Worm (Caenorhabditis elegans): ENCODE results near the gene F46B3.14.

Gene F46B3.14

DNA sequence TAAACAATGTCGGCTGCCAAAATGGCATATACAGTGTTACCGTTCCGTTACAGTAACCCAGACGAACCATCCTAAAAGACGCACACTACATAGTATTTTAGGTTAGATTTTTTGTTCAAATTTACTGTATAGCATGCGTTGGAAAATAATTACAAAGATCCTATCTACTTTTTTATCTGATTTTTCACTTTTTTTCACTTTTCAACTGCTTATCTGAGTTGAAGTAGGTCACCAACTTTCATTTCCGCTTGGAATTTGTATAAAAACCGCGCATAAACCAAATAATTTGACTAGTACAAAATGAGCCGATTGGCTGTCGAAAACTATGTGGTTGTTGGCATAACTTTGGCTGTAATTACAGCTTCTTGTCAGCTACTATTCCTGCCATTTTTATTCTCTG is 31.4 kb downstream of the F46B3.14 start, which contains the start of gene col-163:
Gene col-163 (plus strand): TSS at position 301 of the 400 bp plus-strand sequence.
- no peak for TF ChIP-seq med-1 (GFP tag; optimal IDR thresholded peaks at IDR 0.05; ENCODE audit: insufficient read depth)
- TF ChIP-seq flt-1 (GFP tag; IDR thresholded peaks at IDR 0.05), result no peak
- no peak for TF ChIP-seq ztf-23 (GFP tag; IDR thresholded peaks at IDR 0.05)
- no peak for TF ChIP-seq klf-2 (GFP tag; conservative IDR thresholded peaks at IDR 0.05)
- TF ChIP-seq ref-1 (GFP tag; conservative IDR thresholded peaks at IDR 0.05), result no peak

DNA sequence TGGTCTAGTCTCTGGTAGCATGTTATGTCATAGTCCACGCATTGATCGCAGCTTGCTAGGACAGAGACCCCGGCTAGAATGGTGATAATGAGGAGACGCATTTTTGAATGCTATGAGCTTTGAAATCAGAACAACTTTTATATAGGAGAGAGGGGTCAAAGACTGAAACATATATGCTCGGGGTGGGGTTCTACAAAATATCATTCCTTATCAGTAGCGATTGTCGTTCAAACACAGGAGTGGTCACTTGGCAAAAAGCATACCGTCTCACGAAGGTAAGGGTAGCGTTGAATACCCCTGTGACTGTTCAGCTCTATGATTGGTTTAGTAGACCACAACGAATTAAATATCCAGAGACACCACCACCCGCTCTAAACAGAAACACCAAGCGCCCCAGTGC is 34.1 kb downstream of the F46B3.14 start, which contains the start of gene F46B3.1:
Gene F46B3.1 (minus strand): TSS at position 101 of the 400 bp plus-strand sequence.
- no peak for TF ChIP-seq ref-1 (GFP tag; conservative IDR thresholded peaks at IDR 0.05)
- TF ChIP-seq ztf-29 (GFP tag; IDR thresholded peaks at IDR 0.05), result no peak
- no peak for TF ChIP-seq ztf-23 (GFP tag; IDR thresholded peaks at IDR 0.05)
- TF ChIP-seq tab-1 (GFP tag; IDR thresholded peaks at IDR 0.05), result no peak
- TF ChIP-seq T22C8.4 (GFP tag; IDR thresholded peaks at IDR 0.05), result no peak
- TF ChIP-seq cog-1 (tag; optimal IDR thresholded peaks at IDR 0.05), result no peak
- TF ChIP-seq klf-2 (GFP tag; conservative IDR thresholded peaks at IDR 0.05), result no peak
- TF ChIP-seq med-1 (GFP tag; optimal IDR thresholded peaks at IDR 0.05; ENCODE audit: insufficient read depth), result no peak
- no peak for TF ChIP-seq flt-1 (GFP tag; IDR thresholded peaks at IDR 0.05)

DNA sequence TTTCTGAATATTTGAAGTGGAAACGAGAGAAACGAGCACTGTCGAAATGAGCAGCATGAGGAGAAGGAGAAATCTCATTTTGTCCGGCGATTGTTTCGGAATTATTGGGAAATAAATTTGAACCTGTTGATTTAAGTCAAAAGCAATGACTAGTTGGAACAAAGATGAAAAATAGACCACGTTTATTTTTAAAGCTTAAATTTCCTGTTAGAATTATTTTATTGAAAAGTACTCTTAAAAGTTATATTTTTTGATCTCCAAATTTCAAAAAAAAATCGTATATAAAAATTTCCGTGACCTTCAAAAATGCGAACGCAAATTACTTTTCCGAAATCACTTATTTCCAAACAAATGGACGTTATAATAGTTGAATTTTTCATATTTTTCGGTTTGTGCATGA is 35.5 kb downstream of the F46B3.14 start, which contains the start of gene F26F2.11:
Gene F26F2.11 (minus strand): TSS at position 101 of the 400 bp plus-strand sequence.
- TF ChIP-seq ztf-29 (GFP tag; IDR thresholded peaks at IDR 0.05) (no peak), flt-1 (GFP tag; IDR thresholded peaks at IDR 0.05) (no peak), T22C8.4 (GFP tag; IDR thresholded peaks at IDR 0.05) (no peak), tab-1 (GFP tag; IDR thresholded peaks at IDR 0.05) (no peak), cog-1 (tag; optimal IDR thresholded peaks at IDR 0.05) (no peak), ztf-23 (GFP tag; IDR thresholded peaks at IDR 0.05) (no peak), klf-2 (GFP tag; conservative IDR thresholded peaks at IDR 0.05) (no peak), med-1 (GFP tag; optimal IDR thresholded peaks at IDR 0.05; ENCODE audit: insufficient read depth) (no peak), ref-1 (GFP tag; conservative IDR thresholded peaks at IDR 0.05) (no peak)

DNA sequence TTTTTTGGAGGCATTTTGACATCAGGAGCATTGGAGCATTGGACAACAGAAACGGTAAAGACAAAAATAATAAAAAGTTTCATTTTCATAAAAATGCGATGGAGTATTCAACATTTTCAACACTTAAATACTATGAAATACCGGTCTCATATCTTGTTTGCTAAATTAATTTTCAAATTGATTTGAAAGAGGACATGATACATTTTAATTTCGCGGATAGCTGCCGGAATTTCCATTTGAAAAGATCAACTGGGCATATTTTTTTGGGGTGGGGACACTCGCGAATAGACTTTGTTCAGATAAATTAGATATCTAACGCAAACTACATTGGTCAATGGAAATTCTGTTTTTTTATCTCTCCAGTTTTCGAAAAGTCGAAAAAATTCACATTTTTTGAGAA is 36.4 kb downstream of the F46B3.14 start, which contains the start of gene F26F2.10:
Gene F26F2.10 (minus strand): TSS at position 101 of the 400 bp plus-strand sequence.
- no peak for TF ChIP-seq flt-1 (GFP tag; IDR thresholded peaks at IDR 0.05)
- TF ChIP-seq med-1 (GFP tag; optimal IDR thresholded peaks at IDR 0.05; ENCODE audit: insufficient read depth), result no peak
- TF ChIP-seq ztf-23 (GFP tag; IDR thresholded peaks at IDR 0.05), result no peak
- TF ChIP-seq ztf-29 (GFP tag; IDR thresholded peaks at IDR 0.05), result no peak
- no peak for TF ChIP-seq cog-1 (tag; optimal IDR thresholded peaks at IDR 0.05)
- TF ChIP-seq klf-2 (GFP tag; conservative IDR thresholded peaks at IDR 0.05), result no peak
- TF ChIP-seq tab-1 (GFP tag; IDR thresholded peaks at IDR 0.05), result no peak
- no peak for TF ChIP-seq T22C8.4 (GFP tag; IDR thresholded peaks at IDR 0.05)
- TF ChIP-seq ref-1 (GFP tag; conservative IDR thresholded peaks at IDR 0.05), result no peak

DNA sequence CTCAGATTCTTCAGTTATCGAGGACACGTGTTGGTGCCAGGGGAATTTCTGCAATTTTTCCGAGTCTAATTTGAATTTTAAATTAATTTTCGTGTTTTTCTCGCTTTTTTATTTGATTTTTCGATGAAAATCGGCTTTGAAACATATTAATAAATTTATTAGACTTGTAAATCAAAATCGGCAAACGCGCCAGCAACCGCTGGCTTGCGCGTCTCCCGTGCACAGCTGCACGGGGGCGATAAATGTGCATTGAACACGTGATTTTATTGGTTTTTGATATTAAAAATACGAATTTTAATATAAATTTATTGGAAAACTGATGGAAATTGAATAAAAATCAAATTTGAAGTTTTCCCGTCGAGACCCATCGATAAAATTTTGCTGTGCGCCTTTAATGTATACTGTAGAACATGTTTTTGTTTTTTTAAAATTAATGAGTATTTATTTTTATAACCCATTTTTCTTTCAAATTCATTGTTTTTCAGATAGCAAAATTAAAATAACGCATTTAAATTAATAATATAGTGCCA is 50.6 kb downstream of the F46B3.14 start, which contains the start of gene F26F2.7:
Gene F26F2.7 (plus strand): TSS at position 480 of the 530 bp plus-strand sequence.
- TF ChIP-seq med-1 (GFP tag; optimal IDR thresholded peaks at IDR 0.05; ENCODE audit: insufficient read depth) (no peak), ztf-29 (GFP tag; IDR thresholded peaks at IDR 0.05) (no peak), flt-1 (GFP tag; IDR thresholded peaks at IDR 0.05) (0 out of 2 replicates have a peak, but pooled peaks have one; percentile 50), ref-1 (GFP tag; conservative IDR thresholded peaks at IDR 0.05) (no peak), klf-2 (GFP tag; conservative IDR thresholded peaks at IDR 0.05) (no peak), T22C8.4 (GFP tag; IDR thresholded peaks at IDR 0.05) (no peak), ztf-23 (GFP tag; IDR thresholded peaks at IDR 0.05) (peak; percentile 56; the same call in 1 of the 2 replicates), tab-1 (GFP tag; IDR thresholded peaks at IDR 0.05) (peak; percentile 69; the same call in 1 of the 2 replicates), cog-1 (tag; optimal IDR thresholded peaks at IDR 0.05) (peak; percentile 81)

Data from whole organism, midembryonic.